ENCODE assay signal across 2 fruit fly cellular contexts in the genomic region with DNA sequence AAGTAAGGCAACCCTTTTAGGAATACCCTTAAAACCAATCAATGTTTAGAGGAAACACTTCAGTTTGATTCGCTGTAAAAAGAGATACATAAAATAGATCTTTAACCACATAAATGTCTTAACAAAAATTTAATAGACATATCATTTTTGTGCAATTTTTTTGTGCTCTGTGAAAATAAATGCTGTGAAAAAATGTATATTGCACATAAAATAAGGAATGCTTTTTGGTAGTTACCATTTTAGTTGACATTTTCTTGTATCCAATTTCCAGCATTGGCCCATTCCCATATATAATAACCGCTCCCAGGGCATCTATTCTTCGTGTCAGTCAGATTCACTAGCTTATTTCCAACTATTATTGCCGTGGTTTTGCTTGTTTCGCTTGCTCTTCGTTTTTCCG.
TF ChIP-seq lines count a peak whose summit lies in the region.

No protein-coding gene starts in this region.

TF ChIP-seq in whole organism, prepupa, 60 proteins besides CTCF, POLR2A, EP300 and RAD21 (continues in another document):
- no peak for TF ChIP-seq CG31627 (GFP tag; optimal IDR thresholded peaks at IDR 0.05; lab: Kevin White, UChicago)
- TF ChIP-seq Blimp-1 (GFP tag; optimal IDR thresholded peaks at IDR 0.05; lab: Kevin White, UChicago): no peak
- no peak for TF ChIP-seq CG9139 (GFP tag; optimal IDR thresholded peaks at IDR 0.05; lab: Kevin White, UChicago)
- no peak for TF ChIP-seq CG34406 (GFP tag; optimal IDR thresholded peaks at IDR 0.05; lab: Kevin White, UChicago)
- TF ChIP-seq Eip75B (GFP tag; optimal IDR thresholded peaks at IDR 0.05; lab: Kevin White, UChicago): no peak
- TF ChIP-seq CG8319 (GFP tag; optimal IDR thresholded peaks at IDR 0.05; lab: Kevin White, UChicago): no peak
- no peak for TF ChIP-seq eg (GFP tag; IDR thresholded peaks at IDR 0.05; lab: Robert Waterston, UW)
- peak; percentile 38 for TF ChIP-seq Hr4 (GFP tag; optimal IDR thresholded peaks at IDR 0.05; lab: Kevin White, UChicago)
- no peak for TF ChIP-seq vri (GFP tag; optimal IDR thresholded peaks at IDR 0.05; lab: Kevin White, UChicago)
- no peak for TF ChIP-seq fd59A (GFP tag; optimal IDR thresholded peaks at IDR 0.05; lab: Kevin White, UChicago)
- TF ChIP-seq CG8632 (GFP tag; optimal IDR thresholded peaks at IDR 0.05; lab: Kevin White, UChicago): no peak
- no peak for TF ChIP-seq Ets96B (tag; optimal IDR thresholded peaks at IDR 0.05; lab: Kevin White, UChicago)
- no peak for TF ChIP-seq CG15336 (GFP tag; IDR thresholded peaks at IDR 0.05; lab: Robert Waterston, UW)
- no peak for TF ChIP-seq Smox (GFP tag; optimal IDR thresholded peaks at IDR 0.05; lab: Kevin White, UChicago)
- TF ChIP-seq CG3919 (GFP tag; optimal IDR thresholded peaks at IDR 0.05; lab: Kevin White, UChicago): no peak
- TF ChIP-seq Sox15 (GFP tag; optimal IDR thresholded peaks at IDR 0.05; lab: Kevin White, UChicago): no peak
- TF ChIP-seq CG1621 (tag; optimal IDR thresholded peaks at IDR 0.05; lab: Kevin White, UChicago): no peak
- TF ChIP-seq dsx (GFP tag; optimal IDR thresholded peaks at IDR 0.05; lab: Kevin White, UChicago; ENCODE audit: poor library complexity, severe bottlenecking): no peak
- TF ChIP-seq spab (GFP tag; optimal IDR thresholded peaks at IDR 0.05; lab: Kevin White, UChicago): no peak
- TF ChIP-seq CG11294 (GFP tag; IDR thresholded peaks at IDR 0.05; lab: Robert Waterston, UW): no peak
- TF ChIP-seq Sox102F (GFP tag; optimal IDR thresholded peaks at IDR 0.05; lab: Kevin White, UChicago): no peak
- no peak for TF ChIP-seq CG3032 (tag; optimal IDR thresholded peaks at IDR 0.05; lab: Kevin White, UChicago)
- TF ChIP-seq CG16779 (tag; optimal IDR thresholded peaks at IDR 0.05; lab: Kevin White, UChicago): no peak
- TF ChIP-seq CG11762 (GFP tag; optimal IDR thresholded peaks at IDR 0.05; lab: Kevin White, UChicago; ENCODE audit: insufficient read depth): no peak
- peak; percentile 24 for TF ChIP-seq pdm3 (GFP tag; optimal IDR thresholded peaks at IDR 0.05; lab: Kevin White, UChicago)
- no peak for TF ChIP-seq Hr38 (GFP tag; optimal IDR thresholded peaks at IDR 0.05; lab: Kevin White, UChicago)
- no peak for TF ChIP-seq Hr39 (GFP tag; optimal IDR thresholded peaks at IDR 0.05; lab: Kevin White, UChicago)
- TF ChIP-seq Ets21C (GFP tag; optimal IDR thresholded peaks at IDR 0.05; lab: Kevin White, UChicago): no peak
- peak; percentile 30 for TF ChIP-seq CG4318 (GFP tag; optimal IDR thresholded peaks at IDR 0.05; lab: Kevin White, UChicago)
- no peak for TF ChIP-seq dac (GFP tag; optimal IDR thresholded peaks at IDR 0.05; lab: Kevin White, UChicago)
- peak; percentile 40 for TF ChIP-seq CG32006 (GFP tag; optimal IDR thresholded peaks at IDR 0.05; lab: Kevin White, UChicago)
- no peak for TF ChIP-seq Eip93F (GFP tag; optimal IDR thresholded peaks at IDR 0.05; lab: Kevin White, UChicago)
- no peak for TF ChIP-seq CG6276 (GFP tag; optimal IDR thresholded peaks at IDR 0.05; lab: Kevin White, UChicago)
- TF ChIP-seq CG10631 (GFP tag; optimal IDR thresholded peaks at IDR 0.05; lab: Kevin White, UChicago): peak; percentile 38
- no peak for TF ChIP-seq ss (GFP tag; optimal IDR thresholded peaks at IDR 0.05; lab: Kevin White, UChicago)
- TF ChIP-seq Gug (GFP tag; IDR thresholded peaks at IDR 0.05; lab: Robert Waterston, UW): no peak
- TF ChIP-seq fd85E (GFP tag; optimal IDR thresholded peaks at IDR 0.05; lab: Kevin White, UChicago): no peak
- TF ChIP-seq CG10669 (GFP tag; optimal IDR thresholded peaks at IDR 0.05; lab: Kevin White, UChicago): no peak
- TF ChIP-seq net (GFP tag; optimal IDR thresholded peaks at IDR 0.05; lab: Kevin White, UChicago): no peak
- peak; percentile 6 for TF ChIP-seq OdsH (GFP tag; optimal IDR thresholded peaks at IDR 0.05; lab: Kevin White, UChicago)
- TF ChIP-seq cyc (GFP tag; optimal IDR thresholded peaks at IDR 0.05; lab: Kevin White, UChicago): no peak
- no peak for TF ChIP-seq CG6854 (GFP tag; optimal IDR thresholded peaks at IDR 0.05; lab: Kevin White, UChicago)
- no peak for TF ChIP-seq CG11902 (GFP tag; optimal IDR thresholded peaks at IDR 0.05; lab: Kevin White, UChicago)
- no peak for TF ChIP-seq esn (GFP tag; optimal IDR thresholded peaks at IDR 0.05; lab: Kevin White, UChicago)
- TF ChIP-seq CG6792 (GFP tag; optimal IDR thresholded peaks at IDR 0.05; lab: Kevin White, UChicago): no peak
- no peak for TF ChIP-seq Met (GFP tag; optimal IDR thresholded peaks at IDR 0.05; lab: Kevin White, UChicago)

TF ChIP-seq in whole organism, pupa, 21 proteins besides CTCF, POLR2A, EP300 and RAD21:
- peak; percentile 20 for TF ChIP-seq CG9948 (tag; optimal IDR thresholded peaks at IDR 0.05; lab: Kevin White, UChicago)
- TF ChIP-seq CG8301 (tag; optimal IDR thresholded peaks at IDR 0.05; lab: Kevin White, UChicago): peak; percentile 7
- TF ChIP-seq CG17806 (tag; optimal IDR thresholded peaks at IDR 0.05; lab: Kevin White, UChicago): no peak
- TF ChIP-seq CG14655 (GFP tag; optimal IDR thresholded peaks at IDR 0.05; lab: Kevin White, UChicago): peak; percentile 58
